Worm (Caenorhabditis elegans) whole organism, mixed stage, embryonic: Measurements from ENCODE around the gene usp-33.

Experiments used
- bed-3 ChIP-seq: fragments of 200-800 bp; sonication (Bioruptor generic); optimal IDR thresholded peaks from 3 replicates; lab custom pipeline; 2018; ENCODE audit warnings: mild to moderate bottlenecking, missing genetic modification characterization, moderate library complexity, missing compliant biosample characterization
- blmp-1 ChIP-seq: fragments of 150-350 bp; optimal IDR thresholded peaks from 2 replicates; lab custom pipeline; 2014; ENCODE audit warnings: missing biosample characterization, missing genetic modification characterization
- ceh-39 ChIP-seq: fragments of 150-350 bp; optimal IDR thresholded peaks from 2 replicates; lab custom pipeline; 2014; ENCODE audit warnings: missing biosample characterization, missing genetic modification characterization
- ces-1 ChIP-seq: fragments of 150-350 bp; optimal IDR thresholded peaks from 2 replicates; lab custom pipeline; 2014; ENCODE audit warnings: missing biosample characterization, missing genetic modification reagents, missing genetic modification characterization
- drap-1 ChIP-seq: fragments of 200-800 bp; sonication (Bioruptor generic); optimal IDR thresholded peaks from 3 replicates; lab custom pipeline; 2018; ENCODE audit warnings: mild to moderate bottlenecking, missing genetic modification characterization, missing compliant biosample characterization
- elt-1 ChIP-seq: sonication (generic microtip); optimal IDR thresholded peaks from 2 replicates; lab custom pipeline; 2017; ENCODE audit warnings: missing genetic modification characterization, mild to moderate bottlenecking, missing compliant biosample characterization, antibody characterized with exemption, moderate library complexity, borderline replicate concordance; ENCODE audit not compliant: insufficient read depth
- elt-3 ChIP-seq: fragments of 150-350 bp; optimal IDR thresholded peaks from 2 replicates; lab custom pipeline; 2014; ENCODE audit warnings: missing biosample characterization, missing genetic modification characterization
- ham-2 ChIP-seq: fragments of 200-800 bp; sonication (Bioruptor generic); optimal IDR thresholded peaks from 2 replicates; lab custom pipeline; 2018; ENCODE audit warnings: mild to moderate bottlenecking, missing genetic modification characterization, missing compliant biosample characterization
- lin-13 ChIP-seq: fragments of 150-350 bp; optimal IDR thresholded peaks from 2 replicates; lab custom pipeline; 2014; ENCODE audit warnings: missing biosample characterization, missing genetic modification characterization
- lin-32 ChIP-seq: fragments of 200-800 bp; sonication (Bioruptor generic); optimal IDR thresholded peaks from 2 replicates; lab custom pipeline; 2018; ENCODE audit warnings: mild to moderate bottlenecking, missing genetic modification characterization, missing compliant biosample characterization
- lsy-2 ChIP-seq: fragments of 150-350 bp; optimal IDR thresholded peaks from 2 replicates; lab custom pipeline; 2014; ENCODE audit warnings: missing biosample characterization, missing genetic modification characterization
- mab-5 ChIP-seq: fragments of 150-350 bp; optimal IDR thresholded peaks from 2 replicates; lab custom pipeline; 2014; ENCODE audit warnings: missing biosample characterization, missing genetic modification characterization
- nhr-2 ChIP-seq: fragments of 150-350 bp; optimal IDR thresholded peaks from 2 replicates; lab custom pipeline; 2014; ENCODE audit warnings: missing biosample characterization, missing genetic modification characterization
- nhr-237 ChIP-seq: fragments of 150-350 bp; optimal IDR thresholded peaks from 2 replicates; lab custom pipeline; 2014; ENCODE audit warnings: missing biosample characterization, missing genetic modification characterization
- nhr-28 ChIP-seq: fragments of 150-350 bp; optimal IDR thresholded peaks from 2 replicates; lab custom pipeline; 2014; ENCODE audit warnings: missing biosample characterization, missing genetic modification characterization
- nhr-76 ChIP-seq: sonication (generic microtip); optimal IDR thresholded peaks from 2 replicates; lab custom pipeline; 2017; ENCODE audit warnings: missing biosample characterization, missing genetic modification characterization
- pha-4 ChIP-seq: fragments of 150-350 bp; optimal IDR thresholded peaks from 2 replicates; lab custom pipeline; 2018; ENCODE audit warnings: missing biosample characterization, missing genetic modification reagents, missing genetic modification characterization
- sem-2 ChIP-seq: fragments of 200-800 bp; sonication (Bioruptor generic); optimal IDR thresholded peaks from 2 replicates; lab custom pipeline; 2018; ENCODE audit warnings: mild to moderate bottlenecking, missing genetic modification characterization, missing compliant biosample characterization
- snpc-4 ChIP-seq: fragments of 150-350 bp; optimal IDR thresholded peaks from 2 replicates; lab custom pipeline; 2014; ENCODE audit warnings: missing biosample characterization, missing genetic modification characterization
- sptf-1 ChIP-seq: sonication (generic microtip); optimal IDR thresholded peaks from 2 replicates; lab custom pipeline; 2017; ENCODE audit warnings: mild to moderate bottlenecking, missing genetic modification characterization, moderate library complexity, missing compliant biosample characterization
- tbx-8 ChIP-seq: fragments of 200-800 bp; sonication (Bioruptor generic); optimal IDR thresholded peaks from 2 replicates; lab custom pipeline; 2018; ENCODE audit warnings: mild to moderate bottlenecking, missing genetic modification characterization, moderate library complexity, missing compliant biosample characterization
- unc-120 ChIP-seq: sonication (generic microtip); optimal IDR thresholded peaks from 2 replicates; lab custom pipeline; 2017; ENCODE audit warnings: missing genetic modification characterization, missing compliant biosample characterization; ENCODE audit not compliant: poor library complexity, severe bottlenecking
- unc-39 ChIP-seq: fragments of 150-350 bp; optimal IDR thresholded peaks from 2 replicates; lab custom pipeline; 2014; ENCODE audit warnings: missing biosample characterization, missing genetic modification characterization
- unc-62 ChIP-seq: fragments of 150-350 bp; optimal IDR thresholded peaks from 2 replicates; lab custom pipeline; 2014; ENCODE audit warnings: missing biosample characterization, missing genetic modification reagents, missing genetic modification characterization
- zip-8 ChIP-seq: fragments of 150-350 bp; optimal IDR thresholded peaks from 2 replicates; lab custom pipeline; 2014; ENCODE audit warnings: missing biosample characterization, missing genetic modification characterization
- ztf-11 ChIP-seq: fragments of 150-350 bp; optimal IDR thresholded peaks from 2 replicates; lab custom pipeline; 2014; ENCODE audit warnings: missing biosample characterization, missing genetic modification characterization

usp-33 gene

ce11 chrX:15621001-15621400 lies 29.8 kb downstream of the usp-33 start:
- TF ChIP-seq snpc-4 (tag; lab: Kevin White, UChicago) = no peak
- no peak for TF ChIP-seq sem-2 (GFP tag; lab: Kevin White, UChicago)
- TF ChIP-seq zip-8 (tag; lab: Kevin White, UChicago) = no peak
- TF ChIP-seq nhr-237 (tag; lab: Kevin White, UChicago) = no peak
- no peak for TF ChIP-seq ham-2 (GFP tag; lab: Kevin White, UChicago)

DNA sequence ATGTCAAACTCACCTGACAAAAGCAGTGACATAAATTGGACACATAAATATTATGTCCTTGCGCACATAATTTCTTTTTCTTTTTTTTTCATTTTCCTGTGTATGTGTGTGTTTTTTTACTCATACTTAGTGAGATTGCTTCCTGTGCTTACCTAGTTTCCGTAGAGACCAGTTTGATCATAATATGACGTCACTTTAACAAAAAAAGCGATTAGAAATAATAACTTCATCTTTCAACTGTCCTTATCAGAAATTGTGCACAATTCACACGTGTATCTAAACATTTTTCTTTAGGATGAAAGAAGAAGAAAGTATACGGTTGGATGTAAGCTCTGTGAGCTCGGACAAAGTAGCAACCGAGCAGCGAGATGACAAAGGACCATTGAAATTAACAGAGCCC lies 30.9 kb downstream of the usp-33 start:
- TF ChIP-seq blmp-1 (tag; lab: Kevin White, UChicago) (no peak), zip-8 (tag; lab: Kevin White, UChicago) (peak; percentile 19), drap-1 (no peak), lsy-2 (no peak)
- TF ChIP-seq, all 35 proteins: peak for 1

- TF ChIP-seq unc-62 (GFP tag; lab: Kevin White, UChicago) (peak; percentile 28), elt-3 (tag; lab: Kevin White, UChicago) (no peak)
Observed at ce11 chrX:15626119-15626850, 35.1 kb downstream of the usp-33 start.

- TF ChIP-seq nhr-76 = no peak
- TF ChIP-seq ces-1 (GFP tag; lab: Kevin White, UChicago) = peak; percentile 62
- TF ChIP-seq drap-1 = no peak
Observed at ce11 chrX:15627814-15628213, 36.6 kb downstream of the usp-33 start.

DNA sequence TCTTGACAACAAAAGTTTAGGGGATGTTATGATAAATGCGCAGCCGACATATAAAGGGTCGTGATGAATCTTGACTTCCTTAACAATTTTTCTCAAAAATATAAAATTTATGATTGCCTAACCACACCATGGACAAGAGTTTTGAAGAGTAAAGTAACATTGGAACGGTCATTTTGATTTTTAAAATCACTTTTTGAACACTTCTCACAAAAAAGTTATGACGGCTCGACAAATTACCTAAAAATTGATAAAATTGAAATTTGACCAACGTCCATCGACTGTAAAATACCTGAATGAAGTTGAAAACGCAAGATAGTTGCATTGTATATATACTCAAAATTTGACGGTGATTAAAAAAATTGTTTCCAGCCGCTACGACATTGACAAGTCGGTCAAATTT lies 37.8 kb downstream of the usp-33 start:
- TF ChIP-seq nhr-76 = no peak
- TF ChIP-seq ham-2 (GFP tag; lab: Kevin White, UChicago) = no peak
- no peak for TF ChIP-seq nhr-237 (tag; lab: Kevin White, UChicago)
- TF ChIP-seq lin-32 (GFP tag; lab: Kevin White, UChicago) = no peak

ce11 chrX:15629615-15630014 lies 38.4 kb downstream of the usp-33 start:
- TF ChIP-seq ces-1 (GFP tag; lab: Kevin White, UChicago) (no peak), nhr-28 (tag; lab: Kevin White, UChicago) (no peak), ztf-11 (tag; lab: Kevin White, UChicago) (no peak), lin-32 (GFP tag; lab: Kevin White, UChicago) (no peak), ceh-39 (no peak), unc-62 (GFP tag; lab: Kevin White, UChicago) (no peak), drap-1 (no peak), mab-5 (tag; lab: Kevin White, UChicago) (no peak), sptf-1 (tag; lab: Kevin White, UChicago) (no peak), elt-3 (tag; lab: Kevin White, UChicago) (no peak), nhr-2 (tag; lab: Kevin White, UChicago) (no peak), elt-1 (tag; lab: Kevin White, UChicago) (no peak), tbx-8 (no peak)
- TF ChIP-seq, all 35 proteins: peak for 0

- no peak for TF ChIP-seq tbx-8
- no peak for TF ChIP-seq unc-39 (tag; lab: Kevin White, UChicago)
- no peak for TF ChIP-seq nhr-237 (tag; lab: Kevin White, UChicago)
- no peak for TF ChIP-seq bed-3 (GFP tag; lab: Kevin White, UChicago)
- no peak for TF ChIP-seq pha-4
- TF ChIP-seq sptf-1 (tag; lab: Kevin White, UChicago) = no peak
- no peak for TF ChIP-seq ceh-39
- no peak for TF ChIP-seq unc-120 (tag; lab: Kevin White, UChicago)
- no peak for TF ChIP-seq ztf-11 (tag; lab: Kevin White, UChicago)
- TF ChIP-seq lin-13 = no peak
Observed at ce11 chrX:15630340-15630739, 39.2 kb downstream of the usp-33 start, which contains the start of gene K09E9.4. TSS of gene K09E9.4 (minus strand) at chrX:15630440.
